Fruit fly (Drosophila melanogaster): Measurements from ENCODE around the gene GstD10.

- TF ChIP-seq D1 (tag; optimal IDR thresholded peaks at IDR 0.05) (no peak), CG13204 (GFP tag; optimal IDR thresholded peaks at IDR 0.05) (no peak), EcR (GFP tag; optimal IDR thresholded peaks at IDR 0.05) (no peak), Pif1A (GFP tag; optimal IDR thresholded peaks at IDR 0.05) (no peak), CG9948 (tag; optimal IDR thresholded peaks at IDR 0.05) (no peak), fd96Ca (GFP tag; IDR thresholded peaks at IDR 0.05) (no peak), Ets98B (GFP tag; IDR thresholded peaks at IDR 0.05) (no peak), gl (tag; optimal IDR thresholded peaks at IDR 0.05) (no peak), CG10348 (GFP tag; IDR thresholded peaks at IDR 0.05) (no peak), rn (GFP tag; IDR thresholded peaks at IDR 0.05) (no peak), CG8159 (tag; optimal IDR thresholded peaks at IDR 0.05) (no peak), CG8301 (tag; optimal IDR thresholded peaks at IDR 0.05) (no peak)
Measured at dm6 chr3R:12367464-12367863, 1.9 kb upstream of the GstD10 start, which contains the start of gene GstD9.
